Fruit fly (Drosophila melanogaster) whole organism, embryonic: ENCODE measurements around the gene RunxB.

Experiments used
- Atf-2 ChIP-seq: fragments of 200-800 bp; sonication (Bioruptor generic); optimal IDR thresholded peaks from 2 replicates; lab custom pipeline; 2016; ENCODE audit warnings: missing biosample characterization, missing genetic modification characterization
- CG10366 ChIP-seq: fragments of 200-800 bp; sonication (Bioruptor generic); IDR thresholded peaks from 2 replicates; pipeline ENCODE4 v1.3.6; 2022; ENCODE audit warnings: missing biosample characterization, missing genetic modification characterization
- CG10979 ChIP-seq: fragments of 200-800 bp; sonication (Bioruptor generic); optimal IDR thresholded peaks from 2 replicates; lab custom pipeline; 2018; ENCODE audit warnings: missing biosample characterization, mild to moderate bottlenecking, missing genetic modification characterization, moderate library complexity
- CG11093 ChIP-seq: fragments of 200-800 bp; sonication (Bioruptor generic); IDR thresholded peaks from 3 replicates; pipeline ENCODE4 v1.3.6; 2022; ENCODE audit warnings: missing biosample characterization, missing genetic modification characterization
- CG12071 ChIP-seq: fragments of 200-800 bp; sonication (Bioruptor generic); optimal IDR thresholded peaks from 3 replicates; lab custom pipeline; 2018; ENCODE audit warnings: missing biosample characterization, mild to moderate bottlenecking, missing genetic modification characterization
- CG12155 ChIP-seq: fragments of 200-800 bp; sonication (Bioruptor generic); optimal IDR thresholded peaks from 3 replicates; lab custom pipeline; 2016; ENCODE audit warnings: missing biosample characterization, missing genetic modification characterization
- CG12769 ChIP-seq: fragments of 200-800 bp; sonication (Bioruptor generic); optimal IDR thresholded peaks from 2 replicates; lab custom pipeline; 2019; ENCODE audit warnings: missing biosample characterization, mild to moderate bottlenecking, missing genetic modification characterization, moderate library complexity
- CG14014 ChIP-seq: fragments of 200-800 bp; sonication (Bioruptor generic); IDR thresholded peaks from 2 replicates; pipeline ENCODE4 v1.3.6; 2022; ENCODE audit warnings: missing biosample characterization, missing genetic modification characterization
- CG14667 ChIP-seq: fragments of 200-800 bp; sonication (Bioruptor generic); IDR thresholded peaks from 2 replicates; pipeline ENCODE4 v1.3.6; 2022; ENCODE audit warnings: missing biosample characterization, missing genetic modification characterization
- CG17385 ChIP-seq: fragments of 200-800 bp; sonication (Bioruptor generic); optimal IDR thresholded peaks from 3 replicates; lab custom pipeline; 2018; ENCODE audit warnings: missing biosample characterization, mild to moderate bottlenecking, missing genetic modification characterization
- CG17829 ChIP-seq: fragments of 200-800 bp; optimal IDR thresholded peaks from 2 replicates; lab custom pipeline; 2019; ENCODE audit warnings: missing biosample characterization, mild to moderate bottlenecking, missing genetic modification characterization, moderate library complexity
- CG18764 ChIP-seq: fragments of 200-800 bp; sonication (Bioruptor generic); optimal IDR thresholded peaks from 3 replicates; lab custom pipeline; 2016; ENCODE audit warnings: missing biosample characterization, missing genetic modification characterization
- CG30020 ChIP-seq: fragments of 200-800 bp; optimal IDR thresholded peaks from 2 replicates; lab custom pipeline; 2019; ENCODE audit warnings: missing biosample characterization, mild to moderate bottlenecking, missing genetic modification characterization, moderate library complexity
- CG31224 ChIP-seq: fragments of 200-800 bp; sonication (Bioruptor generic); IDR thresholded peaks from 2 replicates; pipeline ENCODE4 v1.3.6; 2022; ENCODE audit warnings: missing biosample characterization, missing genetic modification characterization
- CG4730 ChIP-seq: fragments of 200-800 bp; sonication (Bioruptor generic); IDR thresholded peaks from 2 replicates; pipeline ENCODE4 v1.3.6; 2022; ENCODE audit warnings: missing biosample characterization, missing genetic modification characterization
- CG6813 ChIP-seq: fragments of 200-800 bp; sonication (Bioruptor generic); optimal IDR thresholded peaks from 2 replicates; lab custom pipeline; 2017; ENCODE audit warnings: missing biosample characterization, missing genetic modification characterization, mild to moderate bottlenecking, moderate library complexity, missing genetic modification reagents
- CG7786 ChIP-seq: fragments of 200-800 bp; sonication (Bioruptor generic); optimal IDR thresholded peaks from 2 replicates; lab custom pipeline; 2016; ENCODE audit warnings: missing biosample characterization, missing genetic modification characterization
- CG8944 ChIP-seq: fragments of 200-800 bp; sonication (Bioruptor generic); optimal IDR thresholded peaks from 3 replicates; lab custom pipeline; 2016; ENCODE audit warnings: missing biosample characterization, missing genetic modification characterization
- CkIIα-i1 ChIP-seq: fragments of 200-800 bp; sonication (Bioruptor generic); IDR thresholded peaks from 2 replicates; pipeline ENCODE4 v1.3.6; 2022; ENCODE audit warnings: missing biosample characterization, missing genetic modification characterization
- Dbx ChIP-seq: fragments of 200-800 bp; sonication (Bioruptor generic); IDR thresholded peaks from 3 replicates; pipeline ENCODE4 v1.3.6; 2022; ENCODE audit warnings: missing biosample characterization, missing genetic modification characterization
- Dll ChIP-seq: fragments of 200-800 bp; sonication (Bioruptor generic); IDR thresholded peaks from 4 replicates; pipeline ENCODE4 v1.3.6; 2022; ENCODE audit warnings: missing biosample characterization, missing genetic modification characterization; ENCODE audit not compliant: partially characterized antibody
- Doc3 ChIP-seq: fragments of 200-800 bp; sonication (Bioruptor generic); IDR thresholded peaks from 3 replicates; pipeline ENCODE4 v1.3.6; 2022; ENCODE audit warnings: missing biosample characterization, missing genetic modification characterization; ENCODE audit not compliant: partially characterized antibody
- E2f2 ChIP-seq: fragments of 200-800 bp; sonication (Bioruptor generic); IDR thresholded peaks from 2 replicates; pipeline ENCODE4 v1.3.6; 2022; ENCODE audit warnings: missing biosample characterization, missing genetic modification characterization
- ERR ChIP-seq: fragments of 200-800 bp; sonication (Bioruptor generic); optimal IDR thresholded peaks from 2 replicates; lab custom pipeline; 2016; ENCODE audit warnings: missing biosample characterization, missing genetic modification characterization
- Gug ChIP-seq: fragments of 200-800 bp; sonication (Bioruptor generic); IDR thresholded peaks from 4 replicates; pipeline ENCODE4 v1.3.6; 2022; ENCODE audit warnings: missing biosample characterization, missing genetic modification characterization
- H15 ChIP-seq: fragments of 200-800 bp; sonication (Bioruptor generic); IDR thresholded peaks from 3 replicates; pipeline ENCODE4 v1.3.6; 2022; ENCODE audit warnings: missing biosample characterization, missing genetic modification characterization
- HmgZ ChIP-seq: fragments of 200-800 bp; sonication (Bioruptor generic); optimal IDR thresholded peaks from 2 replicates; lab custom pipeline; 2018; ENCODE audit warnings: missing biosample characterization, mild to moderate bottlenecking, missing genetic modification characterization
- Hmr ChIP-seq: fragments of 200-800 bp; sonication (Bioruptor generic); optimal IDR thresholded peaks from 3 replicates; lab custom pipeline; 2017; ENCODE audit warnings: mild to moderate bottlenecking, missing biosample characterization, missing genetic modification reagents, missing genetic modification characterization
- Kr ChIP-seq: fragments of 200-800 bp; sonication (Bioruptor generic); optimal IDR thresholded peaks from 2 replicates; lab custom pipeline; 2017; ENCODE audit warnings: missing biosample characterization, mild to moderate bottlenecking, missing genetic modification characterization
- MBD-R2 ChIP-seq: fragments of 200-800 bp; sonication (Bioruptor generic); IDR thresholded peaks from 2 replicates; pipeline ENCODE4 v1.3.6; 2022; ENCODE audit warnings: missing biosample characterization, missing genetic modification characterization
- Med ChIP-seq: fragments of 200-800 bp; sonication (Bioruptor generic); peaks from one replicate; lab custom pipeline; 2016; ENCODE audit warnings: missing biosample characterization, missing genetic modification characterization, mild to moderate bottlenecking, inconsistent platforms, moderate library complexity
- Meics ChIP-seq: fragments of 200-800 bp; sonication (Bioruptor generic); optimal IDR thresholded peaks from 2 replicates; lab custom pipeline; 2017; ENCODE audit warnings: missing biosample characterization, mild to moderate bottlenecking, missing genetic modification characterization
- Myb ChIP-seq: fragments of 200-800 bp; sonication (Bioruptor generic); optimal IDR thresholded peaks from 2 replicates; lab custom pipeline; 2016; ENCODE audit warnings: missing biosample characterization, missing genetic modification characterization
- Side ChIP-seq: fragments of 200-800 bp; sonication (Bioruptor generic); optimal IDR thresholded peaks from 2 replicates; lab custom pipeline; 2016; ENCODE audit warnings: missing biosample characterization, missing genetic modification characterization
- Six4 ChIP-seq: fragments of 200-800 bp; sonication (Bioruptor generic); optimal IDR thresholded peaks from 2 replicates; lab custom pipeline; 2016; ENCODE audit warnings: missing biosample characterization, missing genetic modification characterization
- Taf1 ChIP-seq: fragments of 200-800 bp; sonication (Bioruptor generic); IDR thresholded peaks from 2 replicates; pipeline ENCODE4 v1.3.6; 2022; ENCODE audit warnings: missing biosample characterization, missing genetic modification characterization
- ara ChIP-seq: fragments of 200-800 bp; sonication (Bioruptor generic); IDR thresholded peaks from 2 replicates; pipeline ENCODE4 v1.3.6; 2022; ENCODE audit warnings: missing biosample characterization, missing genetic modification characterization
- crp ChIP-seq, 2 experiments: fragments of 200-800 bp; sonication (Bioruptor generic); optimal IDR thresholded peaks; 2 replicates in 1 of 2; 3 replicates in 1 of 2; lab custom pipeline; 2017; ENCODE audit warnings: missing biosample characterization in 2 of 2, missing genetic modification characterization in 2 of 2, mild to moderate bottlenecking in 1 of 2, moderate library complexity in 1 of 2
- cwo ChIP-seq: fragments of 200-800 bp; sonication (Bioruptor generic); optimal IDR thresholded peaks from 3 replicates; lab custom pipeline; 2017; ENCODE audit warnings: missing biosample characterization, missing genetic modification characterization, mild to moderate bottlenecking, moderate library complexity, missing genetic modification reagents
- dmrt99B ChIP-seq: fragments of 200-800 bp; sonication (Bioruptor generic); optimal IDR thresholded peaks from 2 replicates; lab custom pipeline; 2018; ENCODE audit warnings: missing biosample characterization, mild to moderate bottlenecking, missing genetic modification characterization, moderate library complexity
- eve ChIP-seq, 2 experiments: fragments of >200 bp; optimal IDR thresholded peaks; 2 replicates each; lab custom pipeline; 2017; ENCODE audit warnings: missing biosample characterization in 2 of 2, missing genetic modification characterization in 2 of 2
- ftz-f1 ChIP-seq: fragments of 200-800 bp; sonication (Bioruptor generic); optimal IDR thresholded peaks from 2 replicates; lab custom pipeline; 2016; ENCODE audit warnings: missing biosample characterization, missing genetic modification characterization
- gt ChIP-seq: fragments of 200-800 bp; sonication (Bioruptor generic); IDR thresholded peaks from 2 replicates; pipeline ENCODE4 v1.3.6; 2022; ENCODE audit warnings: missing biosample characterization, missing genetic modification characterization
- hkb ChIP-seq, 2 experiments: fragments of 200-800 bp in 1 of 2; fragments of >200 bp in 1 of 2; sonication (Bioruptor generic) in 1 of 2; IDR thresholded peaks in 1 of 2; optimal IDR thresholded peaks in 1 of 2; 2 replicates each; pipeline versions ENCODE4 v1.3.6 to Lab custom; 2017 to 2022; ENCODE audit warnings: missing biosample characterization in 1 of 2, missing genetic modification characterization in 1 of 2
- kay ChIP-seq: fragments of 200-800 bp; sonication (Bioruptor generic); optimal IDR thresholded peaks from 2 replicates; lab custom pipeline; 2016; ENCODE audit warnings: missing biosample characterization, missing genetic modification characterization
- mirr ChIP-seq: fragments of 200-800 bp; sonication (Bioruptor generic); optimal IDR thresholded peaks from 3 replicates; lab custom pipeline; 2018; ENCODE audit warnings: missing biosample characterization, mild to moderate bottlenecking, missing genetic modification characterization
- pnt ChIP-seq: fragments of 200-800 bp; sonication (Bioruptor generic); optimal IDR thresholded peaks from 3 replicates; lab custom pipeline; 2016; ENCODE audit warnings: missing biosample characterization, missing genetic modification characterization
- pum ChIP-seq: fragments of 200-800 bp; sonication (Bioruptor generic); optimal IDR thresholded peaks from 2 replicates; lab custom pipeline; 2016; ENCODE audit warnings: missing biosample characterization, missing genetic modification characterization
- pzg ChIP-seq: fragments of 200-800 bp; sonication (Bioruptor generic); optimal IDR thresholded peaks from 3 replicates; lab custom pipeline; 2018; ENCODE audit warnings: missing biosample characterization, mild to moderate bottlenecking, missing genetic modification characterization, moderate library complexity
- sim ChIP-seq: fragments of 200-800 bp; sonication (Bioruptor generic); IDR thresholded peaks from 2 replicates; pipeline ENCODE4 v1.3.6; 2022; ENCODE audit warnings: missing biosample characterization, missing genetic modification characterization
- tap ChIP-seq: fragments of 200-800 bp; optimal IDR thresholded peaks from 3 replicates; lab custom pipeline; 2019; ENCODE audit warnings: missing biosample characterization, mild to moderate bottlenecking, missing genetic modification characterization, moderate library complexity

Gene RunxB

DNA sequence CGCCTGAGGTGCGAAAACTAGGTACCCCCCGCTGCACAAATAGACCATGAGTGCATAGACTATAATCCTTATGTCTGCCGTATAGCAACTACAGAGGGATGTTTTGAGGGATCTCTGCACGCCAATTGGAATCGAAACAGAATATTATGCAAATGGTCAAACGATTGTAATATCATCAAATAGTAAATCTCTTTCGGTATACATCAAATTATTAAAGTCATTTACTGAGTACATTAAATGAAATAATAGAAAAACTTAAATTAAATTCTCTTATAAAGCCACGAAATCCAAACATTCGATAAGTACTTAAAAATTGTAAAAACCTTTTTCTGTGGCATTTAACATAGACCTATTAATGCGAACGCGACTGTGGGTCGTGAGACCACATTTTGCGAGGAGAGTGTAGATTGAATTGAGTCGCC is 49.6 kb upstream of the RunxB start (continued):
- TF ChIP-seq CG7786 (GFP tag; lab: Kevin White, UChicago) (no peak), pum (GFP tag; lab: Kevin White, UChicago) (peak; percentile 21), CG12155 (GFP tag; lab: Kevin White, UChicago) (peak; percentile 16), CG11093 (GFP tag; lab: Robert Waterston, UW) (0 out of 3 replicates have a peak, but pooled peaks have one; percentile 37), CkIIα-i1 (GFP tag; lab: Robert Waterston, UW) (no peak), Hmr (peak; percentile 47), Atf-2 (GFP tag; lab: Kevin White, UChicago) (no peak), dmrt99B (tag; lab: Kevin White, UChicago) (peak; percentile 80), cwo (GFP tag; lab: Kevin White, UChicago) (peak; percentile 51), gt (GFP tag; lab: Robert Waterston, UW) (no peak), ftz-f1 (GFP tag; lab: Kevin White, UChicago) (no peak), CG18764 (GFP tag; lab: Kevin White, UChicago) (peak; percentile 9), E2f2 (GFP tag; lab: Robert Waterston, UW) (no peak; the same call in 1 of the 2 replicates), eve (GFP tag; optimal IDR thresholded peaks at IDR 0.05; lab: Kevin White, UChicago) (peak in 1 of 2 experiments; percentile 94), Med (peak; percentile 84), Kr (GFP tag; lab: Kevin White, UChicago) (no peak), ERR (GFP tag; lab: Kevin White, UChicago) (no peak), CG14014 (GFP tag; lab: Robert Waterston, UW) (no peak), Six4 (GFP tag; lab: Kevin White, UChicago) (peak; percentile 38), Dbx (no peak), CG31224 (GFP tag; lab: Robert Waterston, UW) (no peak), CG8944 (GFP tag; lab: Kevin White, UChicago) (peak; percentile 17), CG17829 (tag; lab: Kevin White, UChicago) (peak; percentile 51), H15 (peak; percentile 10; the same call in 1 of the 3 replicates), CG10366 (GFP tag; lab: Robert Waterston, UW) (no peak; the same call in 1 of the 2 replicates), CG12769 (no peak), hkb (optimal IDR thresholded peaks at IDR 0.05; lab: Kevin White, UChicago) (no peak), hkb (GFP tag; IDR thresholded peaks at IDR 0.05; lab: Robert Waterston, UW) (no peak), Doc3 (GFP tag; lab: Robert Waterston, UW) (no peak), Taf1 (GFP tag; lab: Robert Waterston, UW) (no peak), mirr (GFP tag; lab: Kevin White, UChicago) (no peak), Dll (GFP tag; lab: Robert Waterston, UW) (no peak), CG4730 (GFP tag; lab: Robert Waterston, UW) (no peak), sim (GFP tag; lab: Robert Waterston, UW) (no peak), CG10979 (peak; percentile 78), pnt (GFP tag; lab: Kevin White, UChicago) (no peak), CG12071 (GFP tag; lab: Kevin White, UChicago) (no peak), tap (tag; lab: Kevin White, UChicago) (peak; percentile 44), CG6813 (GFP tag; lab: Kevin White, UChicago) (peak; percentile 8), kay (peak; percentile 42), Meics (GFP tag; lab: Kevin White, UChicago) (peak; percentile 57), ara (no peak), CG30020 (peak; percentile 1), crp (GFP tag; optimal IDR thresholded peaks at IDR 0.05; lab: Kevin White, UChicago) (peak in 1 of 2 experiments; percentile 1), MBD-R2 (GFP tag; lab: Robert Waterston, UW) (no peak), CG14667 (GFP tag; lab: Robert Waterston, UW) (no peak), CG17385 (GFP tag; lab: Kevin White, UChicago) (peak; percentile 73), Myb (GFP tag; lab: Kevin White, UChicago) (peak; percentile 2), HmgZ (tag; lab: Kevin White, UChicago) (no peak), pzg (GFP tag; lab: Kevin White, UChicago) (no peak), Gug (GFP tag; lab: Robert Waterston, UW) (no peak), Side (no peak)
